Worm (Caenorhabditis elegans) whole organism, L2 larva: Measurements from ENCODE around the gene K08H2.5.

Experiments
- aly-2 ChIP-seq: fragments of 150-350 bp; optimal IDR thresholded peaks from 2 replicates; lab custom pipeline; 2014; ENCODE audit warnings: missing biosample characterization, missing genetic modification characterization
- elt-1 ChIP-seq: fragments of 150-350 bp; optimal IDR thresholded peaks from 2 replicates; lab custom pipeline; 2014; ENCODE audit warnings: missing biosample characterization, missing genetic modification characterization
- fos-1 ChIP-seq: fragments of 150-350 bp; optimal IDR thresholded peaks from 2 replicates; lab custom pipeline; 2014; ENCODE audit warnings: missing biosample characterization, missing genetic modification characterization
- mdl-1 ChIP-seq, 2 experiments: fragments of 150-350 bp in 1 of 2; sonication (generic microtip) in 1 of 2; optimal IDR thresholded peaks; 2 replicates each; lab custom pipeline; 2017; ENCODE audit warnings: missing biosample characterization in 2 of 2, missing genetic modification characterization in 2 of 2
- nhr-237 ChIP-seq: fragments of 150-350 bp; optimal IDR thresholded peaks from 2 replicates; lab custom pipeline; 2014; ENCODE audit warnings: missing biosample characterization, missing genetic modification characterization
- nhr-6 ChIP-seq: fragments of 150-350 bp; optimal IDR thresholded peaks from 2 replicates; lab custom pipeline; 2014; ENCODE audit warnings: missing biosample characterization, missing genetic modification characterization
- unc-39 ChIP-seq: fragments of 150-350 bp; optimal IDR thresholded peaks from 2 replicates; lab custom pipeline; 2014; ENCODE audit warnings: missing biosample characterization, missing genetic modification characterization
- zag-1 ChIP-seq: fragments of 150-350 bp; optimal IDR thresholded peaks from 2 replicates; lab custom pipeline; 2014; ENCODE audit warnings: missing biosample characterization, missing genetic modification characterization

ce11 chrX:13242231-13242630, at the start of gene K08H2.5:
- TF ChIP-seq mdl-1 (tag; optimal IDR thresholded peaks at IDR 0.05; lab: Kevin White, UChicago) (no peak), nhr-237 (tag; lab: Kevin White, UChicago) (no peak), fos-1 (tag; lab: Kevin White, UChicago) (no peak), unc-39 (tag; lab: Kevin White, UChicago) (no peak), elt-1 (tag; lab: Kevin White, UChicago) (no peak), aly-2 (no peak), nhr-6 (tag; lab: Kevin White, UChicago) (no peak), zag-1 (no peak)
